Fruit fly (Drosophila melanogaster) S2 (cell line): ENCODE results near the gene CG11638.
A peak's percentile ranks its signal among the peaks of the same experiment; 100 is the strongest.

Source experiments
- CG8478 ChIP-seq: fragments of >200 bp; optimal IDR thresholded peaks from 2 replicates; lab custom pipeline; 2018
- CTCF ChIP-seq, 2 experiments: fragments of >200 bp; optimal IDR thresholded peaks; 2 replicates each; lab custom pipeline; 2018

dm6 chrX:1009468-1010259 is 16.8 kb downstream of the CG11638 start:
- no peak for TF ChIP-seq CG8478 (lab: Kevin White, UChicago)
- TF ChIP-seq CTCF (optimal IDR thresholded peaks at IDR 0.05; lab: Kevin White, UChicago), result peak; percentile 74 to 85
